Worm (Caenorhabditis elegans) whole organism, midembryonic: Measurements from ENCODE around the gene T19B10.12.

Source experiments
- T22C8.4 ChIP-seq: fragments of 200-800 bp; sonication (Bioruptor generic); IDR thresholded peaks from 2 replicates; pipeline ENCODE4 v1.3.6; 2022; ENCODE audit warnings: missing genetic modification characterization, missing compliant biosample characterization
- flt-1 ChIP-seq: fragments of 200-800 bp; sonication (Bioruptor generic); IDR thresholded peaks from 2 replicates; pipeline ENCODE4 v1.3.6; 2022; ENCODE audit warnings: missing genetic modification characterization, missing compliant biosample characterization
- med-1 ChIP-seq: sonication (generic microtip); optimal IDR thresholded peaks from 2 replicates; lab custom pipeline; 2017; ENCODE audit warnings: missing genetic modification characterization, mild to moderate bottlenecking, missing compliant biosample characterization, antibody characterized with exemption, missing genetic modification reagents; ENCODE audit not compliant: insufficient read depth

DNA sequence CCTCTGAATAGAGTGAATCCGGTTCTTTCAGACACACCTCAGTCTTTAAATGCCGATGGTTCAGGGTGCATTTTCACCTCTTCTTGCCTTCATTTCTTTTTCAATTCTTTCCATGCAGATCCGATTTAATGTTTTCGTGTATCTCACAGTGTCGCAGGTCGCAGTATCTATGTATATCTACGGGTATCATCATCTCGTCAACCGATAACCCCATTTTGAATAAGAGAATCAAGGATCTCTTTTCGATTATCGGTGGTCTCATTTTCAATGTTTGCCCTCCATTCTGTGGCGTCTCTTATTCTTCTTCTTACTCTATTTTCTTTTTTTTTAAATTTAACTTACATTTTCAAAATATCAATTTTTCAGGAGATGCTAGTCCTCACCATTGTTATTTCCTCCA is 29.9 kb upstream of the T19B10.12 start, which contains the start of gene T19B10.2:
- TF ChIP-seq T22C8.4 (GFP tag; lab: Robert Waterston, UW) (no peak), flt-1 (no peak), med-1 (GFP tag; lab: Kevin White, UChicago) (no peak)
